Worm (Caenorhabditis elegans) whole organism, late embryonic: ENCODE measurements around the gene sri-34.

Experiments
- C08G9.2 ChIP-seq: sonication (generic microtip); optimal IDR thresholded peaks from 2 replicates; lab custom pipeline; 2016; ENCODE audit warnings: mild to moderate bottlenecking, missing genetic modification characterization, moderate library complexity, missing compliant biosample characterization
- K02D7.2 ChIP-seq: sonication (generic microtip); optimal IDR thresholded peaks from 2 replicates; lab custom pipeline; 2017; ENCODE audit warnings: mild to moderate bottlenecking, missing genetic modification characterization, missing compliant biosample characterization
- K09A11.1 ChIP-seq: sonication (generic microtip); optimal IDR thresholded peaks from 2 replicates; lab custom pipeline; 2017; ENCODE audit warnings: antibody characterized with exemption, mild to moderate bottlenecking, missing genetic modification characterization, missing compliant biosample characterization; ENCODE audit not compliant: insufficient read depth
- Y22D7AL.16 ChIP-seq: sonication (generic microtip); optimal IDR thresholded peaks from 2 replicates; lab custom pipeline; 2016; ENCODE audit warnings: missing genetic modification characterization, missing compliant biosample characterization
- ama-1 ChIP-seq: fragments of 150-350 bp; optimal IDR thresholded peaks from 2 replicates; lab custom pipeline; 2014
- ceh-14 ChIP-seq: sonication (generic microtip); optimal IDR thresholded peaks from 2 replicates; lab custom pipeline; 2016; ENCODE audit warnings: missing genotype, missing genetic modification characterization, missing compliant biosample characterization
- ceh-2 ChIP-seq: sonication (generic microtip); optimal IDR thresholded peaks from 2 replicates; lab custom pipeline; 2016; ENCODE audit warnings: missing genotype, missing genetic modification characterization, missing compliant biosample characterization
- ceh-24 ChIP-seq: sonication (generic microtip); optimal IDR thresholded peaks from 2 replicates; lab custom pipeline; 2016; ENCODE audit warnings: mild to moderate bottlenecking, missing genetic modification characterization, missing compliant biosample characterization
- ceh-31 ChIP-seq: sonication (generic microtip); optimal IDR thresholded peaks from 2 replicates; lab custom pipeline; 2016; ENCODE audit warnings: missing genetic modification characterization, missing compliant biosample characterization
- ceh-48 ChIP-seq: sonication (generic microtip); optimal IDR thresholded peaks from 2 replicates; lab custom pipeline; 2016; ENCODE audit warnings: missing genetic modification characterization, inconsistent platforms, missing compliant biosample characterization
- ceh-6 ChIP-seq: fragments of 200-800 bp; sonication (Bioruptor generic); optimal IDR thresholded peaks from 2 replicates; lab custom pipeline; 2018; ENCODE audit warnings: mild to moderate bottlenecking, missing genetic modification characterization, missing compliant biosample characterization
- dve-1 ChIP-seq: sonication (generic microtip); optimal IDR thresholded peaks from 2 replicates; lab custom pipeline; 2017; ENCODE audit warnings: antibody characterized with exemption, mild to moderate bottlenecking, missing genetic modification characterization, missing compliant biosample characterization
- elt-4 ChIP-seq: sonication (generic microtip); optimal IDR thresholded peaks from 2 replicates; lab custom pipeline; 2016; ENCODE audit warnings: missing genetic modification characterization, missing compliant biosample characterization
- fax-1 ChIP-seq: sonication (generic microtip); optimal IDR thresholded peaks from 2 replicates; lab custom pipeline; 2016; ENCODE audit warnings: missing genotype, missing genetic modification characterization, missing compliant biosample characterization
- fkh-6 ChIP-seq: sonication (generic microtip); optimal IDR thresholded peaks from 2 replicates; lab custom pipeline; 2016; ENCODE audit warnings: missing genetic modification characterization, missing compliant biosample characterization
- hlh-13 ChIP-seq: fragments of 200-800 bp; sonication (Bioruptor generic); optimal IDR thresholded peaks from 2 replicates; lab custom pipeline; 2018; ENCODE audit warnings: mild to moderate bottlenecking, missing genetic modification characterization, missing compliant biosample characterization
- hlh-15 ChIP-seq: sonication (generic microtip); optimal IDR thresholded peaks from 2 replicates; lab custom pipeline; 2016; ENCODE audit warnings: missing genetic modification characterization, missing compliant biosample characterization
- hlh-30 ChIP-seq: sonication (generic microtip); optimal IDR thresholded peaks from 2 replicates; lab custom pipeline; 2017; ENCODE audit warnings: antibody characterized with exemption, missing genetic modification characterization, missing compliant biosample characterization; ENCODE audit not compliant: insufficient read depth
- lim-6 ChIP-seq: sonication (generic microtip); optimal IDR thresholded peaks from 2 replicates; lab custom pipeline; 2016; ENCODE audit warnings: missing genetic modification characterization, missing compliant biosample characterization
- nfya-1 ChIP-seq: sonication (generic microtip); optimal IDR thresholded peaks from 2 replicates; lab custom pipeline; 2017; ENCODE audit warnings: missing genetic modification characterization, mild to moderate bottlenecking, missing compliant biosample characterization, antibody characterized with exemption, moderate library complexity
- nhr-11 ChIP-seq: fragments of 150-350 bp; optimal IDR thresholded peaks from 2 replicates; lab custom pipeline; 2014; ENCODE audit warnings: missing biosample characterization, missing genetic modification characterization
- nhr-232 ChIP-seq: sonication (generic microtip); optimal IDR thresholded peaks from 2 replicates; lab custom pipeline; 2016; ENCODE audit warnings: missing genetic modification characterization, missing compliant biosample characterization
- npax-4 ChIP-seq: sonication (generic microtip); optimal IDR thresholded peaks from 2 replicates; lab custom pipeline; 2016; ENCODE audit warnings: missing genetic modification characterization, missing compliant biosample characterization
- odd-2 ChIP-seq: sonication (generic microtip); optimal IDR thresholded peaks from 2 replicates; lab custom pipeline; 2017; ENCODE audit warnings: antibody characterized with exemption, mild to moderate bottlenecking, missing genetic modification characterization, missing compliant biosample characterization
- pag-3 ChIP-seq: sonication (generic microtip); optimal IDR thresholded peaks from 2 replicates; lab custom pipeline; 2016; ENCODE audit warnings: missing compliant biosample characterization, missing genetic modification characterization, borderline replicate concordance
- pax-1 ChIP-seq: fragments of 150-350 bp; optimal IDR thresholded peaks from 2 replicates; lab custom pipeline; 2014; ENCODE audit warnings: missing biosample characterization, missing genetic modification characterization
- pha-2 ChIP-seq: sonication (generic microtip); optimal IDR thresholded peaks from 2 replicates; lab custom pipeline; 2017; ENCODE audit warnings: mild to moderate bottlenecking, missing genetic modification characterization, missing compliant biosample characterization
- pha-4 ChIP-seq: fragments of 150-350 bp; optimal IDR thresholded peaks from 2 replicates; lab custom pipeline; 2018; ENCODE audit warnings: missing biosample characterization, missing genetic modification reagents, missing genetic modification characterization
- pqm-1 ChIP-seq: sonication (generic microtip); optimal IDR thresholded peaks from 2 replicates; lab custom pipeline; 2016; ENCODE audit warnings: missing genetic modification characterization, missing compliant biosample characterization
- pros-1 ChIP-seq: fragments of 150-350 bp; optimal IDR thresholded peaks from 2 replicates; lab custom pipeline; 2014; ENCODE audit warnings: missing biosample characterization, missing genetic modification reagents, missing genetic modification characterization
- rnt-1 ChIP-seq: sonication (generic microtip); optimal IDR thresholded peaks from 2 replicates; lab custom pipeline; 2016; ENCODE audit warnings: missing genetic modification characterization, missing compliant biosample characterization
- sox-4 ChIP-seq: sonication (generic microtip); optimal IDR thresholded peaks from 2 replicates; lab custom pipeline; 2017; ENCODE audit warnings: mild to moderate bottlenecking, missing genetic modification characterization, inconsistent platforms, missing compliant biosample characterization
- tbx-7 ChIP-seq: sonication (generic microtip); optimal IDR thresholded peaks from 2 replicates; lab custom pipeline; 2016; ENCODE audit warnings: missing genotype, missing genetic modification characterization, missing compliant biosample characterization
- unc-42 ChIP-seq: sonication (generic microtip); optimal IDR thresholded peaks from 2 replicates; lab custom pipeline; 2016; ENCODE audit warnings: missing genotype, missing genetic modification characterization, missing compliant biosample characterization
- zip-5 ChIP-seq: sonication (generic microtip); optimal IDR thresholded peaks from 2 replicates; lab custom pipeline; 2016; ENCODE audit warnings: missing genetic modification characterization, missing compliant biosample characterization
- ztf-16 ChIP-seq: sonication (generic microtip); optimal IDR thresholded peaks from 2 replicates; lab custom pipeline; 2017; ENCODE audit warnings: missing genetic modification characterization, missing compliant biosample characterization

sri-34 gene

ce11 chrII:3154383-3154782 lies 4.5 kb downstream of the sri-34 start, which contains the start of gene sri-32:
TSS of gene sri-32 (minus strand) at chrII:3154483.
- TF ChIP-seq Y22D7AL.16 (no peak), nhr-232 (tag; lab: Kevin White, UChicago) (no peak), pha-4 (tag; lab: Kevin White, UChicago) (no peak), ceh-6 (GFP tag; lab: Kevin White, UChicago) (no peak), unc-42 (no peak), odd-2 (tag; lab: Kevin White, UChicago) (no peak)

ce11 chrII:3151615-3152014 lies 7.3 kb downstream of the sri-34 start, which contains the start of the genes T10D4.14 and T10D4.19:
TSS of gene T10D4.14 (minus strand) at chrII:3151715.
TSS of gene T10D4.19 (plus strand) at chrII:3151918.
- no peak for TF ChIP-seq hlh-15 (tag; lab: Kevin White, UChicago)
- TF ChIP-seq sox-4 (tag; lab: Kevin White, UChicago): no peak
- TF ChIP-seq C08G9.2: no peak

- no peak for TF ChIP-seq npax-4
- TF ChIP-seq nhr-11: no peak
- no peak for TF ChIP-seq lim-6 (tag; lab: Kevin White, UChicago)
- no peak for TF ChIP-seq ceh-2 (tag; lab: Kevin White, UChicago)
- TF ChIP-seq ceh-24 (tag; lab: Kevin White, UChicago): no peak
- TF ChIP-seq ceh-31 (tag; lab: Kevin White, UChicago): no peak
- no peak for TF ChIP-seq pax-1
- no peak for TF ChIP-seq fkh-6 (tag; lab: Kevin White, UChicago)
- no peak for TF ChIP-seq tbx-7 (tag; lab: Kevin White, UChicago)
- no peak for TF ChIP-seq ceh-14 (tag; lab: Kevin White, UChicago)
- TF ChIP-seq ceh-48 (tag; lab: Kevin White, UChicago): no peak
- no peak for TF ChIP-seq hlh-30 (tag; lab: Kevin White, UChicago)
- no peak for TF ChIP-seq hlh-13 (GFP tag; lab: Kevin White, UChicago)
- TF ChIP-seq dve-1 (tag; lab: Kevin White, UChicago): no peak
- no peak for TF ChIP-seq K02D7.2 (tag; lab: Kevin White, UChicago)
- TF ChIP-seq pha-4 (tag; lab: Kevin White, UChicago): no peak
- TF ChIP-seq zip-5: no peak
- no peak for TF ChIP-seq fax-1 (tag; lab: Kevin White, UChicago)
Measured at ce11 chrII:3149521-3150190, 9.2 kb downstream of the sri-34 start, which contains the start of the genes T10D4.11 and T10D4.1. TSS of gene T10D4.11 (minus strand) at chrII:3149621. TSS of gene T10D4.1 (plus strand) at chrII:3150140.

ce11 chrII:3148404-3148803 lies 10.5 kb downstream of the sri-34 start:
- TF ChIP-seq K09A11.1 (no peak), elt-4 (tag; lab: Kevin White, UChicago) (no peak), ama-1 (lab: Kevin White, UChicago) (no peak), pqm-1 (no peak), pag-3 (tag; lab: Kevin White, UChicago) (no peak), pha-2 (no peak), nfya-1 (tag; lab: Kevin White, UChicago) (no peak), pros-1 (tag; lab: Kevin White, UChicago) (no peak), ztf-16 (tag; lab: Kevin White, UChicago) (no peak), fkh-6 (tag; lab: Kevin White, UChicago) (no peak), rnt-1 (tag; lab: Kevin White, UChicago) (no peak), nhr-11 (no peak)
